Fruit fly (Drosophila melanogaster) whole organism, embryonic: ENCODE data around the gene CG33299.

Experiments used
- Abd-B ChIP-seq: fragments of 200-800 bp; sonication (Bioruptor generic); optimal IDR thresholded peaks from 2 replicates; lab custom pipeline; 2018; ENCODE audit warnings: missing biosample characterization, mild to moderate bottlenecking, missing genetic modification characterization, moderate library complexity
- CG1024 ChIP-seq: fragments of 200-800 bp; sonication (Bioruptor generic); IDR thresholded peaks from 2 replicates; pipeline ENCODE4 v1.3.6; 2022; ENCODE audit warnings: missing biosample characterization, missing genetic modification characterization
- CG10321 ChIP-seq: fragments of 200-800 bp; sonication (Bioruptor generic); IDR thresholded peaks from 2 replicates; pipeline ENCODE4 v1.3.6; 2022; ENCODE audit warnings: missing biosample characterization, missing genetic modification characterization
- CG10543 ChIP-seq: fragments of 200-800 bp; sonication (Bioruptor generic); optimal IDR thresholded peaks from 3 replicates; lab custom pipeline; 2017; ENCODE audit warnings: missing biosample characterization, mild to moderate bottlenecking, missing genetic modification characterization, moderate library complexity
- CG11695 ChIP-seq: fragments of 200-800 bp; sonication (Bioruptor generic); IDR thresholded peaks from 3 replicates; pipeline ENCODE4 v1.3.6; 2022; ENCODE audit warnings: missing biosample characterization, missing genetic modification characterization
- CG12659 ChIP-seq: fragments of 200-800 bp; sonication (Bioruptor generic); optimal IDR thresholded peaks from 3 replicates; lab custom pipeline; 2017; ENCODE audit warnings: mild to moderate bottlenecking, missing biosample characterization, missing genetic modification reagents, missing genetic modification characterization
- CG13894 ChIP-seq: fragments of 200-800 bp; sonication (Bioruptor generic); optimal IDR thresholded peaks from 3 replicates; lab custom pipeline; 2018; ENCODE audit warnings: missing biosample characterization, mild to moderate bottlenecking, missing genetic modification characterization, moderate library complexity
- CG15601 ChIP-seq: fragments of 200-800 bp; sonication (Bioruptor generic); optimal IDR thresholded peaks from 3 replicates; lab custom pipeline; 2019; ENCODE audit warnings: missing biosample characterization, mild to moderate bottlenecking, missing genetic modification characterization, moderate library complexity
- CG16815 ChIP-seq: fragments of 200-800 bp; sonication (Bioruptor generic); optimal IDR thresholded peaks from 3 replicates; lab custom pipeline; 2017; ENCODE audit warnings: missing biosample characterization, mild to moderate bottlenecking, missing genetic modification characterization
- CG17186 ChIP-seq: fragments of 200-800 bp; sonication (Bioruptor generic); optimal IDR thresholded peaks from 3 replicates; lab custom pipeline; 2017; ENCODE audit warnings: missing biosample characterization, missing genetic modification reagents, missing genetic modification characterization
- CG17359 ChIP-seq: fragments of 200-800 bp; sonication (Bioruptor generic); optimal IDR thresholded peaks from 3 replicates; lab custom pipeline; 2018; ENCODE audit warnings: missing biosample characterization, mild to moderate bottlenecking, missing genetic modification characterization, moderate library complexity
- CG1792 ChIP-seq: fragments of 200-800 bp; sonication (Bioruptor generic); optimal IDR thresholded peaks from 2 replicates; lab custom pipeline; 2016; ENCODE audit warnings: missing biosample characterization, missing genetic modification characterization
- CG18764 ChIP-seq: fragments of 200-800 bp; sonication (Bioruptor generic); optimal IDR thresholded peaks from 3 replicates; lab custom pipeline; 2016; ENCODE audit warnings: missing biosample characterization, missing genetic modification characterization
- CG30431 ChIP-seq: fragments of 200-800 bp; sonication (Bioruptor generic); optimal IDR thresholded peaks from 2 replicates; lab custom pipeline; 2017; ENCODE audit warnings: missing biosample characterization, missing genetic modification characterization
- CG4360 ChIP-seq: fragments of 200-800 bp; sonication (Bioruptor generic); IDR thresholded peaks from 2 replicates; pipeline ENCODE4 v1.3.6; 2022; ENCODE audit warnings: missing biosample characterization, missing genetic modification characterization
- CG4424 ChIP-seq: fragments of 200-800 bp; sonication (Bioruptor generic); optimal IDR thresholded peaks from 3 replicates; lab custom pipeline; 2016; ENCODE audit warnings: missing biosample characterization, missing genetic modification characterization
- CG6813 ChIP-seq: fragments of 200-800 bp; sonication (Bioruptor generic); optimal IDR thresholded peaks from 2 replicates; lab custom pipeline; 2017; ENCODE audit warnings: missing biosample characterization, missing genetic modification characterization, mild to moderate bottlenecking, moderate library complexity, missing genetic modification reagents
- CG7357 ChIP-seq: fragments of 200-800 bp; sonication (Bioruptor generic); IDR thresholded peaks from 3 replicates; pipeline ENCODE4 v1.3.6; 2022; ENCODE audit warnings: missing biosample characterization, missing genetic modification characterization
- CG9817 ChIP-seq: fragments of 200-800 bp; sonication (Bioruptor generic); optimal IDR thresholded peaks from 2 replicates; lab custom pipeline; 2018; ENCODE audit warnings: missing biosample characterization, mild to moderate bottlenecking, missing genetic modification characterization, moderate library complexity
- CHES-1-like ChIP-seq: fragments of 200-800 bp; sonication (Bioruptor generic); optimal IDR thresholded peaks from 2 replicates; lab custom pipeline; 2016; ENCODE audit warnings: missing biosample characterization, missing genetic modification characterization
- CTCF ChIP-seq: fragments of 200-800 bp; sonication (Bioruptor generic); optimal IDR thresholded peaks from 2 replicates; lab custom pipeline; 2017; ENCODE audit warnings: missing biosample characterization, mild to moderate bottlenecking, missing genetic modification characterization, moderate library complexity
- Dek ChIP-seq: fragments of 200-800 bp; sonication (Bioruptor generic); optimal IDR thresholded peaks from 3 replicates; lab custom pipeline; 2019; ENCODE audit warnings: missing biosample characterization, mild to moderate bottlenecking, missing genetic modification characterization, moderate library complexity
- Dll ChIP-seq: fragments of 200-800 bp; sonication (Bioruptor generic); IDR thresholded peaks from 4 replicates; pipeline ENCODE4 v1.3.6; 2022; ENCODE audit warnings: missing biosample characterization, missing genetic modification characterization; ENCODE audit not compliant: partially characterized antibody
- H15 ChIP-seq: fragments of 200-800 bp; sonication (Bioruptor generic); IDR thresholded peaks from 3 replicates; pipeline ENCODE4 v1.3.6; 2022; ENCODE audit warnings: missing biosample characterization, missing genetic modification characterization
- Hr3 ChIP-seq: fragments of 200-800 bp; sonication (Bioruptor generic); optimal IDR thresholded peaks from 3 replicates; lab custom pipeline; 2016; ENCODE audit warnings: missing biosample characterization, missing genetic modification characterization
- Hr78 ChIP-seq, 2 experiments: fragments of 200-800 bp in 1 of 2; fragments of >200 bp in 1 of 2; sonication (Bioruptor generic) in 1 of 2; optimal IDR thresholded peaks; 2 replicates each; lab custom pipeline; 2017 to 2019; ENCODE audit warnings: missing biosample characterization in 2 of 2, missing genetic modification characterization in 2 of 2, mild to moderate bottlenecking in 1 of 2, moderate library complexity in 1 of 2
- Med ChIP-seq: fragments of 200-800 bp; sonication (Bioruptor generic); peaks from one replicate; lab custom pipeline; 2016; ENCODE audit warnings: missing biosample characterization, missing genetic modification characterization, mild to moderate bottlenecking, inconsistent platforms, moderate library complexity
- Meics ChIP-seq: fragments of 200-800 bp; sonication (Bioruptor generic); optimal IDR thresholded peaks from 2 replicates; lab custom pipeline; 2017; ENCODE audit warnings: missing biosample characterization, mild to moderate bottlenecking, missing genetic modification characterization
- Mrtf ChIP-seq: fragments of 200-800 bp; sonication (Bioruptor generic); IDR thresholded peaks from 3 replicates; pipeline ENCODE4 v1.3.6; 2022; ENCODE audit warnings: missing biosample characterization, missing genetic modification characterization
- Nf-YA ChIP-seq: fragments of 200-800 bp; sonication (Bioruptor generic); IDR thresholded peaks from 2 replicates; pipeline ENCODE4 v1.3.6; 2022; ENCODE audit warnings: missing biosample characterization, missing genetic modification characterization
- Poxn ChIP-seq: fragments of 200-800 bp; sonication (Bioruptor generic); IDR thresholded peaks from 2 replicates; pipeline ENCODE4 v1.3.6; 2022; ENCODE audit warnings: missing biosample characterization, missing genetic modification characterization
- Taf1 ChIP-seq: fragments of 200-800 bp; sonication (Bioruptor generic); IDR thresholded peaks from 2 replicates; pipeline ENCODE4 v1.3.6; 2022; ENCODE audit warnings: missing biosample characterization, missing genetic modification characterization
- Xbp1 ChIP-seq: fragments of 200-800 bp; sonication (Bioruptor generic); optimal IDR thresholded peaks from 3 replicates; lab custom pipeline; 2016; ENCODE audit warnings: missing biosample characterization, mild to moderate bottlenecking, missing genetic modification characterization
- bcd ChIP-seq: fragments of 200-800 bp; sonication (Bioruptor generic); optimal IDR thresholded peaks from 2 replicates; lab custom pipeline; 2017; ENCODE audit warnings: missing biosample characterization, mild to moderate bottlenecking, missing genetic modification characterization
- bowl ChIP-seq: fragments of 200-800 bp; sonication (Bioruptor generic); IDR thresholded peaks from 2 replicates; pipeline ENCODE4 v1.3.6; 2022; ENCODE audit warnings: missing biosample characterization, missing genetic modification characterization
- caup ChIP-seq: fragments of 200-800 bp; sonication (Bioruptor generic); optimal IDR thresholded peaks from 3 replicates; lab custom pipeline; 2017; ENCODE audit warnings: missing biosample characterization, mild to moderate bottlenecking, missing genetic modification characterization, moderate library complexity; ENCODE audit not compliant: severe bottlenecking
- chif ChIP-seq, 2 experiments: fragments of 200-800 bp; sonication (Bioruptor generic); optimal IDR thresholded peaks; 3 replicates each; lab custom pipeline; 2016; ENCODE audit warnings: missing biosample characterization in 2 of 2, missing genetic modification characterization in 2 of 2
- da ChIP-seq: fragments of 200-800 bp; sonication (Bioruptor generic); optimal IDR thresholded peaks from 2 replicates; lab custom pipeline; 2016; ENCODE audit warnings: missing biosample characterization, missing genetic modification characterization
- dmrt11E ChIP-seq: fragments of 200-800 bp; sonication (Bioruptor generic); optimal IDR thresholded peaks from 3 replicates; lab custom pipeline; 2018; ENCODE audit warnings: missing biosample characterization, mild to moderate bottlenecking, missing genetic modification characterization, moderate library complexity
- gcm2 ChIP-seq: fragments of 200-800 bp; sonication (Bioruptor generic); optimal IDR thresholded peaks from 2 replicates; lab custom pipeline; 2016; ENCODE audit warnings: missing biosample characterization, missing genetic modification characterization
- gsb ChIP-seq: fragments of 200-800 bp; sonication (Bioruptor generic); IDR thresholded peaks from 2 replicates; pipeline ENCODE4 v1.3.6; 2022; ENCODE audit warnings: missing biosample characterization, missing genetic modification characterization
- gt ChIP-seq: fragments of 200-800 bp; sonication (Bioruptor generic); IDR thresholded peaks from 2 replicates; pipeline ENCODE4 v1.3.6; 2022; ENCODE audit warnings: missing biosample characterization, missing genetic modification characterization
- hbn ChIP-seq: fragments of 200-800 bp; sonication (Bioruptor generic); IDR thresholded peaks from 2 replicates; pipeline ENCODE4 v1.3.6; 2022; ENCODE audit warnings: missing biosample characterization, missing genetic modification characterization; ENCODE audit not compliant: partially characterized antibody
- jigr1 ChIP-seq: fragments of 200-800 bp; sonication (Bioruptor generic); IDR thresholded peaks from 3 replicates; pipeline ENCODE4 v1.3.6; 2022; ENCODE audit warnings: missing biosample characterization, missing genetic modification characterization
- luna ChIP-seq: fragments of 200-800 bp; sonication (Bioruptor generic); optimal IDR thresholded peaks from 2 replicates; lab custom pipeline; 2016; ENCODE audit warnings: missing biosample characterization, missing genetic modification characterization
- oc ChIP-seq: fragments of 200-800 bp; sonication (Bioruptor generic); optimal IDR thresholded peaks from 2 replicates; lab custom pipeline; 2018; ENCODE audit warnings: missing biosample characterization, mild to moderate bottlenecking, missing genetic modification characterization, moderate library complexity
- pho ChIP-seq: fragments of 200-800 bp; sonication (Bioruptor generic); optimal IDR thresholded peaks from 2 replicates; lab custom pipeline; 2016; ENCODE audit warnings: missing biosample characterization, missing genetic modification characterization
- pzg ChIP-seq: fragments of 200-800 bp; sonication (Bioruptor generic); optimal IDR thresholded peaks from 3 replicates; lab custom pipeline; 2018; ENCODE audit warnings: missing biosample characterization, mild to moderate bottlenecking, missing genetic modification characterization, moderate library complexity
- repo ChIP-seq: fragments of 200-800 bp; sonication (Bioruptor generic); optimal IDR thresholded peaks from 2 replicates; lab custom pipeline; 2016; ENCODE audit warnings: missing biosample characterization, missing genetic modification characterization
- run ChIP-seq: fragments of 200-800 bp; sonication (Bioruptor generic); optimal IDR thresholded peaks from 3 replicates; lab custom pipeline; 2018; ENCODE audit warnings: missing biosample characterization, mild to moderate bottlenecking, missing genetic modification characterization
- tx ChIP-seq: fragments of 200-800 bp; sonication (Bioruptor generic); optimal IDR thresholded peaks from 2 replicates; lab custom pipeline; 2016; ENCODE audit warnings: missing biosample characterization, missing genetic modification characterization

CG33299 gene

dm6 chr2L:9660516-9660920 lies 4.1 kb downstream of the CG33299 start (continued):
- peak; percentile 45 for TF ChIP-seq Abd-B
- peak; percentile 85 for TF ChIP-seq caup
- TF ChIP-seq Hr78 (GFP tag; optimal IDR thresholded peaks at IDR 0.05; lab: Kevin White, UChicago) = no peak
- no peak for TF ChIP-seq Poxn (GFP tag; lab: Robert Waterston, UW)
- TF ChIP-seq Xbp1 (GFP tag; lab: Kevin White, UChicago) = peak; percentile 57
- TF ChIP-seq H15 (GFP tag; lab: Robert Waterston, UW) = peak; percentile 53; the same call in 1 of the 3 replicates
- no peak for TF ChIP-seq CTCF (GFP tag; lab: Kevin White, UChicago)
- TF ChIP-seq CG11695 = peak; percentile 85
- peak; percentile 88 for TF ChIP-seq CG10543 (GFP tag; lab: Kevin White, UChicago)
- TF ChIP-seq bcd = peak; percentile 80
- peak; percentile 71 for TF ChIP-seq Hr3 (GFP tag; lab: Kevin White, UChicago)
- TF ChIP-seq gcm2 (GFP tag; lab: Kevin White, UChicago) = peak; percentile 1
- TF ChIP-seq CG18764 = no peak
- peak; percentile 52; the same call in 1 of the 2 replicates for TF ChIP-seq gsb (GFP tag; lab: Robert Waterston, UW)
- TF ChIP-seq CG15601 = no peak
- TF ChIP-seq chif (GFP tag; optimal IDR thresholded peaks at IDR 0.05; lab: Kevin White, UChicago) = peak in 1 of 2 experiments; percentile 11
- no peak for TF ChIP-seq Dll (GFP tag; lab: Robert Waterston, UW)
- peak; percentile 78 for TF ChIP-seq Dek
- no peak for TF ChIP-seq CG17186 (GFP tag; lab: Kevin White, UChicago)
- no peak for TF ChIP-seq dmrt11E (tag; lab: Kevin White, UChicago)
- TF ChIP-seq da (GFP tag; lab: Kevin White, UChicago) = no peak
- peak; percentile 59 for TF ChIP-seq CG9817 (tag; lab: Kevin White, UChicago)
- peak; percentile 74 for TF ChIP-seq CG13894 (tag; lab: Kevin White, UChicago)
- TF ChIP-seq CG10321 (GFP tag; lab: Robert Waterston, UW) = 0 out of 2 replicates have a peak, but pooled peaks have one; percentile 9
- peak; percentile 30; the same call in 1 of the 3 replicates for TF ChIP-seq CG7357 (GFP tag; lab: Robert Waterston, UW)
- TF ChIP-seq CHES-1-like (GFP tag; lab: Kevin White, UChicago) = peak; percentile 8
- no peak for TF ChIP-seq repo
- no peak for TF ChIP-seq luna (GFP tag; lab: Kevin White, UChicago)
- TF ChIP-seq CG16815 = peak; percentile 48
- peak; percentile 70 for TF ChIP-seq CG6813 (GFP tag; lab: Kevin White, UChicago)
- peak; percentile 41 for TF ChIP-seq run (tag; lab: Kevin White, UChicago)
- peak; percentile 62; the same call in 2 of the 3 replicates for TF ChIP-seq jigr1 (GFP tag; lab: Robert Waterston, UW)
- peak; percentile 49; the same call in 1 of the 2 replicates for TF ChIP-seq Taf1 (GFP tag; lab: Robert Waterston, UW)
- peak; percentile 34 for TF ChIP-seq tx (GFP tag; lab: Kevin White, UChicago)
- no peak for TF ChIP-seq CG1024 (GFP tag; lab: Robert Waterston, UW)
- peak; percentile 79 for TF ChIP-seq pho
- TF ChIP-seq CG4360 (GFP tag; lab: Robert Waterston, UW) = no peak
- TF ChIP-seq Meics (GFP tag; lab: Kevin White, UChicago) = peak; percentile 90
- TF ChIP-seq CG30431 (GFP tag; lab: Kevin White, UChicago) = peak; percentile 40
- TF ChIP-seq Med (GFP tag; lab: Kevin White, UChicago) = peak; percentile 92
- TF ChIP-seq Nf-YA (GFP tag; lab: Robert Waterston, UW) = 0 out of 2 replicates have a peak, but pooled peaks have one; percentile 43
- TF ChIP-seq pzg (GFP tag; lab: Kevin White, UChicago) = no peak
- peak; percentile 77 for TF ChIP-seq CG17359 (tag; lab: Kevin White, UChicago)
- TF ChIP-seq CG1792 (GFP tag; lab: Kevin White, UChicago) = peak; percentile 55
- no peak; the same call in 1 of the 2 replicates for TF ChIP-seq bowl (GFP tag; lab: Robert Waterston, UW)
- TF ChIP-seq Mrtf (GFP tag; lab: Robert Waterston, UW) = no peak
- peak; percentile 17 for TF ChIP-seq CG4424
- no peak for TF ChIP-seq gt (GFP tag; lab: Robert Waterston, UW)
- TF ChIP-seq CG12659 (GFP tag; lab: Kevin White, UChicago) = peak; percentile 84
- TF ChIP-seq oc = peak; percentile 48
- no peak for TF ChIP-seq hbn (GFP tag; lab: Robert Waterston, UW)
